Worm (Caenorhabditis elegans) whole organism, late embryonic: ENCODE results near the gene arf-1.

Experiments used
- ceh-9 ChIP-seq: sonication (generic microtip); optimal IDR thresholded peaks from 2 replicates; lab custom pipeline; 2016; ENCODE audit warnings: mild to moderate bottlenecking, missing genetic modification characterization, inconsistent platforms, missing compliant biosample characterization
- fkh-10 ChIP-seq: fragments of 150-350 bp; optimal IDR thresholded peaks from 2 replicates; lab custom pipeline; 2014; ENCODE audit warnings: missing biosample characterization, missing genetic modification reagents, missing genetic modification characterization
- ttx-3 ChIP-seq: sonication (generic microtip); optimal IDR thresholded peaks from 2 replicates; lab custom pipeline; 2016; ENCODE audit warnings: missing genetic modification reagents, missing genetic modification characterization, missing compliant biosample characterization

DNA sequence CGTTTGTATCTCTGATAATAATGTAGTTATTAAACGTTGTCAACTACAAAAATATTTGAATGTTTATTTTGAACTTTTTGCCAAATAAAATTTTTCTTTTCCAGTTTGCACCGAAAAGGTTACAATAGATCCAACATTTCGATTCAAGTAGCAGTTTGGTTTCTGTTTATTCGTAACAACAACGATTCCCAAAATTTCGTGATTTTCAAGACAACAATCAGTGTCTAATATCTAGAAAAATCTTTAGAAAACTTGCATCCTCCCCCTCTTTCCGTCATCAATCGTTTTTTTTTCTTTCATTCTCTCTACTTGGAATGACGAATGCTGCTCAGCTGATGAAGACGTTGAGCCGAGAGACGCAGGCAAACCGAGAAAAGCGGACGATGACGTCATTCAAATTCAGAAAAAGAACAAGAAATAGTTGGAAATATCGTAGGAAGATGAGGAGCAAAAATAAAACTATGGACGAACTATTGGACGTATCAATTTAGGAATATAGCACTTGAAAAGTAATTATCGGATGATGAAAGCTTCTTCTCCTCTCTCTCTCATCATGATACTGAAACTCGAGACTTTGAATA is 43.9 kb downstream of the arf-1 start:
- TF ChIP-seq fkh-10 (GFP tag; lab: Kevin White, UChicago) (no peak), ttx-3 (tag; lab: Kevin White, UChicago) (no peak), ceh-9 (tag; lab: Kevin White, UChicago) (no peak)
